Fruit fly (Drosophila melanogaster) whole organism, prepupa: ENCODE measurements around the gene Kaz-m1.

Source experiments
- CG16779 ChIP-seq: fragments of 200-800 bp; sonication (Bioruptor generic); optimal IDR thresholded peaks from 3 replicates; lab custom pipeline; 2017; ENCODE audit warnings: missing biosample characterization, mild to moderate bottlenecking, missing genetic modification characterization
- CG6808 ChIP-seq: fragments of 200-800 bp; sonication (Bioruptor generic); optimal IDR thresholded peaks from 3 replicates; lab custom pipeline; 2017; ENCODE audit warnings: missing biosample characterization, missing genetic modification characterization, mild to moderate bottlenecking, moderate library complexity, missing genetic modification reagents
- CG8319 ChIP-seq: fragments of 200-800 bp; sonication (Bioruptor generic); optimal IDR thresholded peaks from 3 replicates; lab custom pipeline; 2016; ENCODE audit warnings: missing biosample characterization, missing genetic modification characterization
- Eip93F ChIP-seq: fragments of 200-800 bp; sonication (Bioruptor generic); optimal IDR thresholded peaks from 2 replicates; lab custom pipeline; 2016; ENCODE audit warnings: missing biosample characterization, mild to moderate bottlenecking, missing genetic modification characterization
- Sox102F ChIP-seq: fragments of 200-800 bp; sonication (Bioruptor generic); optimal IDR thresholded peaks from 2 replicates; lab custom pipeline; 2016; ENCODE audit warnings: missing biosample characterization, mild to moderate bottlenecking, missing genetic modification characterization
- lz ChIP-seq: fragments of 200-800 bp; sonication (Bioruptor generic); optimal IDR thresholded peaks from 3 replicates; lab custom pipeline; 2016; ENCODE audit warnings: missing biosample characterization, missing genetic modification characterization

dm6 chr3R:26035369-26035656 is 20.8 kb downstream of the Kaz-m1 start:
- TF ChIP-seq Eip93F (GFP tag; lab: Kevin White, UChicago) (no peak), lz (no peak), CG16779 (tag; lab: Kevin White, UChicago) (no peak), Sox102F (GFP tag; lab: Kevin White, UChicago) (no peak), CG8319 (no peak), CG6808 (GFP tag; lab: Kevin White, UChicago) (no peak)
